Worm (Caenorhabditis elegans) whole organism, L2 larva: ENCODE data around the gene gcy-18.

ENCODE experiments used
- C34F6.9 ChIP-seq: fragments of 150-350 bp; optimal IDR thresholded peaks from 2 replicates; lab custom pipeline; 2014; ENCODE audit warnings: missing biosample characterization, missing genetic modification characterization
- F13H6.1 ChIP-seq: sonication (generic microtip); optimal IDR thresholded peaks from 2 replicates; lab custom pipeline; 2016; ENCODE audit warnings: missing genetic modification characterization, missing compliant biosample characterization
- ZK546.5 ChIP-seq: sonication (generic microtip); optimal IDR thresholded peaks from 2 replicates; lab custom pipeline; 2017; ENCODE audit warnings: missing biosample characterization, missing genetic modification characterization
- alr-1 ChIP-seq: fragments of 150-350 bp; optimal IDR thresholded peaks from 2 replicates; lab custom pipeline; 2014; ENCODE audit warnings: missing biosample characterization, missing genetic modification characterization
- aly-2 ChIP-seq: fragments of 150-350 bp; optimal IDR thresholded peaks from 2 replicates; lab custom pipeline; 2014; ENCODE audit warnings: missing biosample characterization, missing genetic modification characterization
- blmp-1 ChIP-seq: sonication (generic microtip); optimal IDR thresholded peaks from 2 replicates; lab custom pipeline; 2017; ENCODE audit warnings: missing genetic modification characterization, mild to moderate bottlenecking, missing compliant biosample characterization, antibody characterized with exemption, moderate library complexity; ENCODE audit not compliant: insufficient read depth
- ceh-16 ChIP-seq: fragments of 150-350 bp; optimal IDR thresholded peaks from 2 replicates; lab custom pipeline; 2014; ENCODE audit warnings: missing biosample characterization, missing genetic modification characterization
- ceh-82 ChIP-seq: fragments of 150-350 bp; optimal IDR thresholded peaks from 2 replicates; lab custom pipeline; 2014; ENCODE audit warnings: missing biosample characterization, missing genetic modification characterization
- crh-2 ChIP-seq: sonication (generic microtip); optimal IDR thresholded peaks from 2 replicates; lab custom pipeline; 2017; ENCODE audit warnings: missing biosample characterization, missing genetic modification characterization
- dmd-4 ChIP-seq: sonication (generic microtip); optimal IDR thresholded peaks from 2 replicates; lab custom pipeline; 2017; ENCODE audit warnings: missing biosample characterization, missing genetic modification characterization
- elt-3 ChIP-seq: sonication (generic microtip); optimal IDR thresholded peaks from 2 replicates; lab custom pipeline; 2017; ENCODE audit warnings: missing biosample characterization, missing genetic modification characterization
- lin-11 ChIP-seq: fragments of 150-350 bp; sonication (generic microtip); optimal IDR thresholded peaks from 2 replicates; lab custom pipeline; 2014; ENCODE audit warnings: missing biosample characterization, missing genetic modification characterization, inconsistent platforms, mixed read lengths
- lin-13 ChIP-seq: fragments of 150-350 bp; optimal IDR thresholded peaks from 2 replicates; lab custom pipeline; 2014; ENCODE audit warnings: missing biosample characterization, missing genetic modification reagents, missing genetic modification characterization
- lin-39 ChIP-seq: fragments of 150-350 bp; optimal IDR thresholded peaks from 2 replicates; lab custom pipeline; 2014; ENCODE audit warnings: missing biosample characterization, missing genetic modification reagents, missing genetic modification characterization
- lsy-2 ChIP-seq, 2 experiments: fragments of 150-350 bp in 1 of 2; sonication (generic microtip) in 1 of 2; optimal IDR thresholded peaks; 2 replicates each; lab custom pipeline; 2014 to 2017; ENCODE audit warnings: missing biosample characterization in 2 of 2, missing genetic modification characterization in 2 of 2
- mab-5 ChIP-seq: fragments of 150-350 bp; optimal IDR thresholded peaks from 2 replicates; lab custom pipeline; 2014; ENCODE audit warnings: missing biosample characterization, missing genetic modification characterization
- mdl-1 ChIP-seq, 2 experiments: fragments of 150-350 bp in 1 of 2; sonication (generic microtip) in 1 of 2; optimal IDR thresholded peaks; 2 replicates each; lab custom pipeline; 2017; ENCODE audit warnings: missing biosample characterization in 2 of 2, missing genetic modification characterization in 2 of 2
- nhr-10 ChIP-seq: sonication (generic microtip); optimal IDR thresholded peaks from 2 replicates; lab custom pipeline; 2017; ENCODE audit warnings: missing biosample characterization, missing genetic modification characterization
- nhr-11 ChIP-seq: fragments of 150-350 bp; optimal IDR thresholded peaks from 2 replicates; lab custom pipeline; 2014; ENCODE audit warnings: missing biosample characterization, missing genetic modification characterization
- nhr-129 ChIP-seq: fragments of 150-350 bp; optimal IDR thresholded peaks from 2 replicates; lab custom pipeline; 2014; ENCODE audit warnings: missing biosample characterization, missing genetic modification characterization
- nhr-21 ChIP-seq: fragments of 150-350 bp; optimal IDR thresholded peaks from 2 replicates; lab custom pipeline; 2014; ENCODE audit warnings: missing biosample characterization, missing genetic modification characterization
- nhr-23 ChIP-seq: fragments of 150-350 bp; optimal IDR thresholded peaks from 2 replicates; lab custom pipeline; 2014; ENCODE audit warnings: missing biosample characterization, missing genetic modification reagents, missing genetic modification characterization
- nhr-237 ChIP-seq: fragments of 150-350 bp; optimal IDR thresholded peaks from 2 replicates; lab custom pipeline; 2014; ENCODE audit warnings: missing biosample characterization, missing genetic modification characterization
- nhr-25 ChIP-seq: fragments of 150-350 bp; sonication (generic microtip); optimal IDR thresholded peaks from 3 replicates; lab custom pipeline; 2014; ENCODE audit warnings: missing biosample characterization, missing genetic modification characterization
- nhr-77 ChIP-seq: fragments of 150-350 bp; optimal IDR thresholded peaks from 2 replicates; lab custom pipeline; 2014; ENCODE audit warnings: missing biosample characterization, missing genetic modification characterization
- peb-1 ChIP-seq: fragments of 150-350 bp; optimal IDR thresholded peaks from 2 replicates; lab custom pipeline; 2014; ENCODE audit warnings: missing biosample characterization, missing genetic modification characterization
- sem-4 ChIP-seq: fragments of 150-350 bp; optimal IDR thresholded peaks from 2 replicates; lab custom pipeline; 2014; ENCODE audit warnings: missing biosample characterization, missing genetic modification reagents, missing genetic modification characterization
- sma-3 ChIP-seq: sonication (generic microtip); optimal IDR thresholded peaks from 2 replicates; lab custom pipeline; 2016; ENCODE audit warnings: missing genetic modification reagents, missing genetic modification characterization, missing compliant biosample characterization
- sma-9 ChIP-seq, 2 experiments: fragments of 150-350 bp in 1 of 2; sonication (generic microtip) in 1 of 2; optimal IDR thresholded peaks; 2 replicates each; lab custom pipeline; 2014 to 2016; ENCODE audit warnings: missing genetic modification characterization in 2 of 2, mild to moderate bottlenecking in 1 of 2, missing biosample characterization in 1 of 2, missing compliant biosample characterization in 1 of 2, missing genetic modification reagents in 1 of 2, moderate library complexity in 1 of 2
- snpc-4 ChIP-seq: fragments of 150-350 bp; optimal IDR thresholded peaks from 2 replicates; lab custom pipeline; 2014; ENCODE audit warnings: missing biosample characterization, missing genetic modification characterization
- unc-39 ChIP-seq: fragments of 150-350 bp; optimal IDR thresholded peaks from 2 replicates; lab custom pipeline; 2014; ENCODE audit warnings: missing biosample characterization, missing genetic modification characterization
- unc-55 ChIP-seq: fragments of 150-350 bp; sonication (generic microtip); optimal IDR thresholded peaks from 3 replicates; lab custom pipeline; 2014; ENCODE audit warnings: missing biosample characterization, missing genetic modification reagents, missing genetic modification characterization
- zag-1 ChIP-seq: fragments of 150-350 bp; optimal IDR thresholded peaks from 2 replicates; lab custom pipeline; 2014; ENCODE audit warnings: missing biosample characterization, missing genetic modification characterization
- ztf-4 ChIP-seq: fragments of 150-350 bp; optimal IDR thresholded peaks from 2 replicates; lab custom pipeline; 2014; ENCODE audit warnings: missing biosample characterization, missing genetic modification characterization

Gene gcy-18

ce11 chrIV:12825304-12825703, 34.6 kb upstream of the gcy-18 start, which contains the start of gene M02B1.4:
Gene M02B1.4 (minus strand): TSS chrIV:12825312.
- TF ChIP-seq nhr-10 (tag; lab: Kevin White, UChicago) (no peak), lsy-2 (tag; optimal IDR thresholded peaks at IDR 0.05; lab: Kevin White, UChicago) (no peak), mdl-1 (tag; optimal IDR thresholded peaks at IDR 0.05; lab: Kevin White, UChicago) (no peak), nhr-77 (no peak), mab-5 (no peak)

ce11 chrIV:12830829-12831392, 29.0 kb upstream of the gcy-18 start:
- TF ChIP-seq nhr-237 (tag; lab: Kevin White, UChicago) (no peak), nhr-21 (tag; lab: Kevin White, UChicago) (no peak), sma-9 (GFP tag; optimal IDR thresholded peaks at IDR 0.05; lab: Kevin White, UChicago) (no peak), sma-9 (tag; optimal IDR thresholded peaks at IDR 0.05; lab: Kevin White, UChicago) (no peak), unc-39 (tag; lab: Kevin White, UChicago) (no peak), nhr-77 (no peak), lin-39 (tag; lab: Kevin White, UChicago) (no peak), nhr-129 (peak; percentile 27), lin-11 (tag; lab: Kevin White, UChicago) (no peak), sma-3 (GFP tag; lab: Kevin White, UChicago) (no peak), peb-1 (tag; lab: Kevin White, UChicago) (no peak), nhr-23 (no peak), zag-1 (tag; lab: Kevin White, UChicago) (no peak), unc-55 (GFP tag; lab: Kevin White, UChicago) (peak; percentile 50), snpc-4 (tag; lab: Kevin White, UChicago) (no peak), alr-1 (tag; lab: Kevin White, UChicago) (no peak), ceh-82 (tag; lab: Kevin White, UChicago) (no peak), aly-2 (tag; lab: Kevin White, UChicago) (no peak), sem-4 (tag; lab: Kevin White, UChicago) (no peak), F13H6.1 (tag; lab: Kevin White, UChicago) (no peak), ceh-16 (tag; lab: Kevin White, UChicago) (no peak), elt-3 (tag; lab: Kevin White, UChicago) (no peak), ztf-4 (tag; lab: Kevin White, UChicago) (no peak), lin-13 (no peak), blmp-1 (no peak), lsy-2 (tag; optimal IDR thresholded peaks at IDR 0.05; lab: Kevin White, UChicago) (peak in 1 of 2 experiments; percentile 22), ZK546.5 (tag; lab: Kevin White, UChicago) (no peak), mab-5 (no peak), crh-2 (tag; lab: Kevin White, UChicago) (no peak), nhr-11 (tag; lab: Kevin White, UChicago) (no peak), mdl-1 (tag; optimal IDR thresholded peaks at IDR 0.05; lab: Kevin White, UChicago) (no peak), nhr-25 (tag; lab: Kevin White, UChicago) (no peak), C34F6.9 (tag; lab: Kevin White, UChicago) (peak; percentile 27), dmd-4 (tag; lab: Kevin White, UChicago) (no peak)
- TF ChIP-seq, all 48 proteins: peak for 4

DNA sequence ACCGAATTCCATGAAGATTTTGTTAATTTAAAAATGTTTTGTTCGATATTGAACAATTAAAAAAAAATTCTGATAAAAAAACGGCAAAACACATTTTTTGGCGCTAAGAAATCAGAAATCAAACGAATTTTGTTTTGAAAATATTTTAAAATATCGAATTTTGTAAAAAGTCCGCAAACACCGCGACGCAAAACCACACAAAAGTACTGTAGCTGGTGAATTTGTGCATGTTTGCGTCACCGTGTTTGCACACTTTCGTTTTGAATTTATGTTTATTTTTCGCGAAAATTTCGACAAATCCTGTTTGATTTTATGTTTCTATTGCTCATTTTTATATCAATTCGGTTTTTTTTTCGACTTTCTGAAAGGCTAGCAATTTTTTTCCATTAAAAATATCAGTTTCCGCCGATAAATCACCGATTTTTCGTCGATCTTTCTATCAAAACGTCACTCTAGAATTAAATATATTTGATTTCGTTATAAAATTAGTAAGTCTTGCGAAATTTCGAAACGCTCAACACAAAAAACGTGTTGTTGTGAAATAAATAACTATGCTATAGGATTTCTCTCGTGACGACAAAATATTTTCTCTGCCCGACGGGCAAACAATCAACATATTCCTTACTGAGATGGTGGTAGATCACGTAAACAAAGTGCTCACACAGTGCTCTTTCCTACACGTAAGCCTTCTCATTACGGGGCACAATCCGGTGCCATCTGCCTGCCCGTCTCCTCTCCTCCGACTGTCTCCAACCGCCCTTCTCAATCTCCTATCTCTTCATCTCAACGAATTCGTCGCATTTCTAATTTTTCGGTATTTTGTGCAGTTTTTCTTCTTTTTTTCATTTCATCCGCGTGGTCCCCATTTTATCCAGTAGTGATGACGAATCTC, 28.0 kb upstream of the gcy-18 start:
- TF ChIP-seq nhr-237 (tag; lab: Kevin White, UChicago) (no peak), unc-55 (GFP tag; lab: Kevin White, UChicago) (peak; percentile 11), mdl-1 (tag; optimal IDR thresholded peaks at IDR 0.05; lab: Kevin White, UChicago) (no peak), nhr-129 (peak; percentile 19), lsy-2 (tag; optimal IDR thresholded peaks at IDR 0.05; lab: Kevin White, UChicago) (peak; percentile 28 to 64), C34F6.9 (tag; lab: Kevin White, UChicago) (peak; percentile 27)
